Fruit fly (Drosophila melanogaster): Measurements from ENCODE around the gene Crag.

Gene Crag

DNA sequence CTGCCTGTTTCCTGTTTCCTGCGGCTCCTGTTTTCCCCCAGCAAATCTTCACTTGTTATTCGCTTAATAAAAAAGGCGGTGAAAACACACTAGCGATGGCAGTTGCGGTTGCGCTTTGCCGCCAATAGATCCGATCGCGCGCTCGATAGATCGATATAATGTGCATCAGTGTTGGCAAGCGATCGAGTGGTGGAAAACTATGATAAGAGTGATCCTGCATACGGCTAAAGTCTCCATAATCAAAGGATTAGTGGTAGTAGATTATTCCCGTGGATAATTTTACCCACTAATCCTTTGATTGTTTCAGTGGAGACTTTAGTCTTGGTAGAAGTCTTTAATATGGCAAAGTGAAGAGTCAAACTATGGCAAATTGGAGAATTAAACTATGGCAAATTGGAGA lies 14.4 kb downstream of the Crag start, which contains the start of gene Caf1-180 (continued):
- TF ChIP-seq CG17186 (GFP tag; optimal IDR thresholded peaks at IDR 0.05) (peak; percentile 90), Bgb (GFP tag; IDR thresholded peaks at IDR 0.05; ENCODE audit: partially characterized antibody) (peak; percentile 87), Sin3A (optimal IDR thresholded peaks at IDR 0.05) (peak; percentile 58), ssp (GFP tag; IDR thresholded peaks at IDR 0.05) (0 out of 2 replicates have a peak, but pooled peaks have one; percentile 11), Scr (GFP tag; IDR thresholded peaks at IDR 0.05; ENCODE audit: partially characterized antibody) (peak; percentile 83), CG9437 (GFP tag; optimal IDR thresholded peaks at IDR 0.05) (no peak), Sry-δ (GFP tag; optimal IDR thresholded peaks at IDR 0.05) (peak; percentile 96), CG2116 (GFP tag; optimal IDR thresholded peaks at IDR 0.05) (peak; percentile 58), sisA (GFP tag; IDR thresholded peaks at IDR 0.05) (0 out of 2 replicates have a peak, but pooled peaks have one; percentile 9), CG6765 (GFP tag; optimal IDR thresholded peaks at IDR 0.05) (no peak), CG12769 (tag; optimal IDR thresholded peaks at IDR 0.05) (no peak), bbx (GFP tag; IDR thresholded peaks at IDR 0.05; ENCODE audit: partially characterized antibody) (peak; percentile 79), NFAT (GFP tag; IDR thresholded peaks at IDR 0.05) (peak; percentile 56; the same call in 1 of the 2 replicates), CG13287 (GFP tag; IDR thresholded peaks at IDR 0.05; ENCODE audit: partially characterized antibody) (peak; percentile 83), CG3995 (GFP tag; optimal IDR thresholded peaks at IDR 0.05) (peak; percentile 50), CG8944 (GFP tag; optimal IDR thresholded peaks at IDR 0.05) (peak; percentile 9), so (GFP tag; IDR thresholded peaks at IDR 0.05) (no peak), vfl (GFP tag; optimal IDR thresholded peaks at IDR 0.05) (no peak), CG18262 (tag; optimal IDR thresholded peaks at IDR 0.05) (peak; percentile 13), Opbp (GFP tag; IDR thresholded peaks at IDR 0.05; ENCODE audit: partially characterized antibody) (peak; percentile 88), Ets65A (GFP tag) (peak; percentile 94), lilli (GFP tag; optimal IDR thresholded peaks at IDR 0.05) (peak; percentile 13), CG8089 (GFP tag; optimal IDR thresholded peaks at IDR 0.05) (peak; percentile 19), knrl (GFP tag; IDR thresholded peaks at IDR 0.05; ENCODE audit: partially characterized antibody) (peak; percentile 84), CG10431 (GFP tag; optimal IDR thresholded peaks at IDR 0.05) (no peak), CG15479 (GFP tag; optimal IDR thresholded peaks at IDR 0.05) (no peak), vvl (GFP tag; IDR thresholded peaks at IDR 0.05) (peak; percentile 44; the same call in 1 of the 2 replicates), Dbx (GFP tag; IDR thresholded peaks at IDR 0.05) (0 out of 3 replicates have a peak, but pooled peaks have one; percentile 12), Dp (GFP tag; optimal IDR thresholded peaks at IDR 0.05) (peak; percentile 83), hb (GFP tag; IDR thresholded peaks at IDR 0.05; ENCODE audit: partially characterized antibody) (peak; percentile 40; the same call in 1 of the 3 replicates), CG4282 (GFP tag; optimal IDR thresholded peaks at IDR 0.05) (peak; percentile 45), CG17359 (tag; optimal IDR thresholded peaks at IDR 0.05) (no peak), oc (tag; optimal IDR thresholded peaks at IDR 0.05) (peak; percentile 82), amos (GFP tag; IDR thresholded peaks at IDR 0.05; ENCODE audit: partially characterized antibody) (peak; percentile 92), Rfx (GFP tag; IDR thresholded peaks at IDR 0.05) (peak; percentile 68), jumu (GFP tag; optimal IDR thresholded peaks at IDR 0.05) (peak; percentile 36), Antp (GFP tag; optimal IDR thresholded peaks at IDR 0.05) (peak; percentile 42), nmo (GFP tag; optimal IDR thresholded peaks at IDR 0.05) (peak; percentile 42), ara (GFP tag; IDR thresholded peaks at IDR 0.05) (no peak), CG3838 (GFP tag; optimal IDR thresholded peaks at IDR 0.05) (no peak), CG9215 (GFP tag; IDR thresholded peaks at IDR 0.05) (peak; percentile 6; the same call in 1 of the 2 replicates), gfzf (GFP tag; optimal IDR thresholded peaks at IDR 0.05) (peak; percentile 52), CG11723 (GFP tag; optimal IDR thresholded peaks at IDR 0.05) (no peak), CG4617 (GFP tag; optimal IDR thresholded peaks at IDR 0.05; ENCODE audit: borderline replicate concordance) (peak; percentile 54), zen2 (GFP tag; IDR thresholded peaks at IDR 0.05; ENCODE audit: partially characterized antibody) (peak; percentile 58; the same call in 1 of the 3 replicates), HLH4C (GFP tag; IDR thresholded peaks at IDR 0.05; ENCODE audit: partially characterized antibody) (peak; percentile 76), E2f1 (GFP tag; IDR thresholded peaks at IDR 0.05) (peak; percentile 99), CG1603 (tag; optimal IDR thresholded peaks at IDR 0.05) (peak; percentile 70), CG12942 (GFP tag; optimal IDR thresholded peaks at IDR 0.05) (peak; percentile 20), gro (GFP tag; optimal IDR thresholded peaks at IDR 0.05) (peak; percentile 1), CTCF (GFP tag; optimal IDR thresholded peaks at IDR 0.05) (peak; percentile 65)

All from whole organism, embryonic.